Fruit fly (Drosophila melanogaster): ENCODE data around the gene CG15414.

DNA sequence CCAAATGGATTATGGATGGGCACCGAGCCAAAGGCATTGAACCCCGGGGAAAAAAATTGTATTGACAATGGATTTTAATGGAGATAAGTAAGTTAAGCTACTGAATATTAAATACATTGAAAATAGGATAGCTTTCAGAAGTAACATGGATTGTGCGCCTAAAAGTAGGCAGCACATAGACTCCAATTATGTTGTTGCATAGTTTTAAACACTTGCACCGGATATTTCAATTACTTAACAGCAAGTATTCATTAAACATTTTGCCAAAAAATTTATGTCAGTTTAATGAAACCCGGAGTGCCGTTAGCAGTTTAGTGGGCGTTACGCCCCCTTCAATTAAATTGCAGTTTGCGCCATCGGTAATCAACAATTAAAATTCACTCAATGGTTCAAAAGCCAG lies 52.8 kb downstream of the CG15414 start:
- TF ChIP-seq CTCF (optimal IDR thresholded peaks at IDR 0.05) (no peak), CG8478 (optimal IDR thresholded peaks at IDR 0.05) (no peak)

Data from S2 (cell line).